Fruit fly (Drosophila melanogaster): ENCODE measurements around the gene CG43732.

CG43732 gene

dm6 chr3R:18923802-18924635, 26.0 kb upstream of the CG43732 start (continued):
- TF ChIP-seq sens (GFP tag) (peak; percentile 92), CG10979 (tag; optimal IDR thresholded peaks at IDR 0.05) (no peak), hkb (optimal IDR thresholded peaks at IDR 0.05) (no peak), hkb (GFP tag; IDR thresholded peaks at IDR 0.05) (no peak), pum (GFP tag; optimal IDR thresholded peaks at IDR 0.05) (no peak), ato (GFP tag; IDR thresholded peaks at IDR 0.05; ENCODE audit: partially characterized antibody) (0 out of 2 replicates have a peak, but pooled peaks have one; percentile 9), CG18262 (tag; optimal IDR thresholded peaks at IDR 0.05) (no peak), CG13775 (GFP tag; optimal IDR thresholded peaks at IDR 0.05) (no peak), z (GFP tag; IDR thresholded peaks at IDR 0.05) (peak; percentile 39; the same call in 1 of the 3 replicates), al (GFP tag; IDR thresholded peaks at IDR 0.05) (no peak), CG3281 (GFP tag; optimal IDR thresholded peaks at IDR 0.05) (no peak), phol (tag; optimal IDR thresholded peaks at IDR 0.05) (no peak), chinmo (GFP tag; IDR thresholded peaks at IDR 0.05; ENCODE audit: partially characterized antibody) (peak; percentile 22; the same call in 1 of the 4 replicates), CG18764 (GFP tag; optimal IDR thresholded peaks at IDR 0.05) (no peak), CG11504 (tag; optimal IDR thresholded peaks at IDR 0.05) (peak; percentile 26), mld (GFP tag; IDR thresholded peaks at IDR 0.05; ENCODE audit: partially characterized antibody) (no peak), scrt (GFP tag; optimal IDR thresholded peaks at IDR 0.05) (peak; percentile 69), cato (GFP tag; optimal IDR thresholded peaks at IDR 0.05; ENCODE audit: borderline replicate concordance) (no peak), CG8388 (GFP tag; optimal IDR thresholded peaks at IDR 0.05) (no peak), bigmax (GFP tag; optimal IDR thresholded peaks at IDR 0.05) (peak; percentile 14), nau (GFP tag; optimal IDR thresholded peaks at IDR 0.05) (no peak), CG15479 (GFP tag; optimal IDR thresholded peaks at IDR 0.05) (peak; percentile 24), unpg (GFP tag; optimal IDR thresholded peaks at IDR 0.05) (no peak), crol (GFP tag; IDR thresholded peaks at IDR 0.05) (0 out of 2 replicates have a peak, but pooled peaks have one; percentile 11), otp (GFP tag; IDR thresholded peaks at IDR 0.05) (no peak), shn (GFP tag; optimal IDR thresholded peaks at IDR 0.05) (peak; percentile 10), hth (optimal IDR thresholded peaks at IDR 0.05) (no peak), CG13296 (GFP tag; optimal IDR thresholded peaks at IDR 0.05) (no peak), H15 (GFP tag; IDR thresholded peaks at IDR 0.05) (no peak), Dll (GFP tag; IDR thresholded peaks at IDR 0.05; ENCODE audit: partially characterized antibody) (no peak), CG10462 (GFP tag; optimal IDR thresholded peaks at IDR 0.05) (no peak), Dip2 (GFP tag; IDR thresholded peaks at IDR 0.05) (no peak), psq (GFP tag; optimal IDR thresholded peaks at IDR 0.05) (no peak), C15 (GFP tag; IDR thresholded peaks at IDR 0.05) (no peak), CG13424 (tag; optimal IDR thresholded peaks at IDR 0.05) (no peak), gem (tag; optimal IDR thresholded peaks at IDR 0.05) (no peak), tll (GFP tag; optimal IDR thresholded peaks at IDR 0.05) (no peak), Xrp1 (GFP tag; IDR thresholded peaks at IDR 0.05) (0 out of 2 replicates have a peak, but pooled peaks have one; percentile 5), Dip3 (GFP tag; optimal IDR thresholded peaks at IDR 0.05) (no peak), kah (GFP tag; optimal IDR thresholded peaks at IDR 0.05) (peak; percentile 53), CG15696 (tag; optimal IDR thresholded peaks at IDR 0.05) (no peak), CG12219 (GFP tag; optimal IDR thresholded peaks at IDR 0.05) (no peak), pb (GFP tag; optimal IDR thresholded peaks at IDR 0.05) (no peak), CG34422 (GFP tag; IDR thresholded peaks at IDR 0.05) (peak; percentile 64; the same call in 1 of the 3 replicates), twi (tag; optimal IDR thresholded peaks at IDR 0.05) (peak; percentile 13), sr (GFP tag; IDR thresholded peaks at IDR 0.05) (no peak), abd-A (tag; optimal IDR thresholded peaks at IDR 0.05) (no peak), Bteb2 (GFP tag; optimal IDR thresholded peaks at IDR 0.05) (no peak), CG4360 (GFP tag; IDR thresholded peaks at IDR 0.05) (peak; percentile 96)
